Worm (Caenorhabditis elegans) whole organism, young adult: ENCODE data around the gene sre-2.

Source experiments
- C06A6.2 ChIP-seq: fragments of 200-800 bp; sonication (Bioruptor generic); conservative IDR thresholded peaks from 2 replicates; pipeline ENCODE4 v1.3.6; 2022; ENCODE audit warnings: missing genetic modification characterization, missing compliant biosample characterization
- F10E7.11 ChIP-seq: sonication (generic microtip); optimal IDR thresholded peaks from 2 replicates; lab custom pipeline; 2017; ENCODE audit warnings: mild to moderate bottlenecking, missing genetic modification characterization, moderate library complexity, missing compliant biosample characterization
- F22D6.2 ChIP-seq: sonication (generic microtip); optimal IDR thresholded peaks from 2 replicates; lab custom pipeline; 2016; ENCODE audit warnings: mild to moderate bottlenecking, missing genetic modification characterization, missing compliant biosample characterization
- F37B4.10 ChIP-seq: fragments of 200-800 bp; sonication (Bioruptor generic); IDR thresholded peaks from 2 replicates; pipeline ENCODE4 v1.3.6; 2022; ENCODE audit warnings: missing genetic modification characterization, missing compliant biosample characterization
- F39B2.1 ChIP-seq: fragments of 200-800 bp; sonication (Bioruptor generic); IDR thresholded peaks from 2 replicates; pipeline ENCODE4 v1.3.6; 2022; ENCODE audit warnings: missing genetic modification reagents, missing genetic modification characterization, missing compliant biosample characterization
- F52B5.7 ChIP-seq: sonication (generic microtip); optimal IDR thresholded peaks from 2 replicates; lab custom pipeline; 2016; ENCODE audit warnings: mild to moderate bottlenecking, missing genetic modification characterization, missing compliant biosample characterization
- F57C9.4 ChIP-seq: sonication (generic microtip); optimal IDR thresholded peaks from 2 replicates; lab custom pipeline; 2017; ENCODE audit warnings: mild to moderate bottlenecking, missing genetic modification characterization, missing compliant biosample characterization
- K11D2.4 ChIP-seq: fragments of 200-800 bp; sonication (Bioruptor generic); IDR thresholded peaks from 2 replicates; pipeline ENCODE4 v1.3.6; 2022; ENCODE audit warnings: missing genetic modification reagents, missing genetic modification characterization, missing compliant biosample characterization
- Y79H2A.3 ChIP-seq: fragments of 200-800 bp; sonication (Bioruptor generic); conservative IDR thresholded peaks from 2 replicates; pipeline ENCODE4 v1.3.6; 2022; ENCODE audit warnings: missing genetic modification reagents, missing genetic modification characterization, missing compliant biosample characterization
- Y95B8A.8 ChIP-seq: fragments of 200-800 bp; sonication (Bioruptor generic); IDR thresholded peaks from 2 replicates; pipeline ENCODE4 v1.3.6; 2022; ENCODE audit warnings: missing genetic modification reagents, missing genetic modification characterization, missing compliant biosample characterization
- aptf-3 ChIP-seq: fragments of 200-800 bp; sonication (Bioruptor generic); IDR thresholded peaks from 2 replicates; pipeline ENCODE4 v1.3.6; 2022; ENCODE audit warnings: missing genetic modification characterization, missing compliant biosample characterization
- attf-5 ChIP-seq: fragments of 200-800 bp; sonication (Bioruptor generic); optimal IDR thresholded peaks from 2 replicates; lab custom pipeline; 2018; ENCODE audit warnings: mild to moderate bottlenecking, missing genetic modification characterization, missing compliant biosample characterization
- bed-2 ChIP-seq: fragments of 200-800 bp; sonication (Bioruptor generic); IDR thresholded peaks from 2 replicates; pipeline ENCODE4 v1.3.6; 2022; ENCODE audit warnings: missing genetic modification reagents, missing genetic modification characterization, missing compliant biosample characterization
- cebp-1 ChIP-seq, 2 experiments: fragments of 200-800 bp in 1 of 2; sonication (Bioruptor generic) in 1 of 2; sonication (generic microtip) in 1 of 2; IDR thresholded peaks in 1 of 2; optimal IDR thresholded peaks in 1 of 2; 2 replicates each; pipeline versions ENCODE4 v1.3.6 to Lab custom; 2017 to 2022; ENCODE audit warnings: missing compliant biosample characterization in 2 of 2, missing genetic modification characterization in 2 of 2, mild to moderate bottlenecking in 1 of 2, missing genetic modification reagents in 1 of 2, moderate library complexity in 1 of 2
- ceh-100 ChIP-seq: fragments of 200-800 bp; sonication (Bioruptor generic); IDR thresholded peaks from 2 replicates; pipeline ENCODE4 v1.3.6; 2022; ENCODE audit warnings: missing genetic modification reagents, missing genetic modification characterization, missing compliant biosample characterization
- ceh-27 ChIP-seq: fragments of 200-800 bp; sonication (Bioruptor generic); optimal IDR thresholded peaks from 2 replicates; lab custom pipeline; 2018; ENCODE audit warnings: mild to moderate bottlenecking, missing genetic modification characterization, moderate library complexity, missing compliant biosample characterization
- chd-7 ChIP-seq: sonication (generic microtip); optimal IDR thresholded peaks from 2 replicates; lab custom pipeline; 2016; ENCODE audit warnings: mild to moderate bottlenecking, missing genetic modification characterization, moderate library complexity, missing compliant biosample characterization
- dpff-1 ChIP-seq: sonication (generic microtip); optimal IDR thresholded peaks from 2 replicates; lab custom pipeline; 2017; ENCODE audit warnings: mild to moderate bottlenecking, missing genetic modification characterization, missing compliant biosample characterization
- egl-18 ChIP-seq: fragments of 200-800 bp; sonication (Bioruptor generic); IDR thresholded peaks from 2 replicates; pipeline ENCODE4 v1.3.6; 2022; ENCODE audit warnings: missing genetic modification reagents, missing genetic modification characterization, missing compliant biosample characterization
- egl-44 ChIP-seq: fragments of 200-800 bp; sonication (Bioruptor generic); IDR thresholded peaks from 2 replicates; pipeline ENCODE4 v1.3.6; 2022; ENCODE audit warnings: missing genetic modification reagents, missing genetic modification characterization, missing compliant biosample characterization
- hlh-12 ChIP-seq: sonication (generic microtip); optimal IDR thresholded peaks from 2 replicates; lab custom pipeline; 2016; ENCODE audit warnings: missing genetic modification characterization, missing compliant biosample characterization
- hlh-26 ChIP-seq: fragments of 200-800 bp; sonication (Bioruptor generic); conservative IDR thresholded peaks from 2 replicates; pipeline ENCODE4 v1.3.6; 2022; ENCODE audit warnings: missing genetic modification reagents, missing genetic modification characterization, missing compliant biosample characterization
- hmg-1.2 ChIP-seq: fragments of 200-800 bp; sonication (Bioruptor generic); IDR thresholded peaks from 2 replicates; pipeline ENCODE4 v1.3.6; 2022; ENCODE audit warnings: missing genetic modification reagents, missing genetic modification characterization, missing compliant biosample characterization
- let-607 ChIP-seq, 2 experiments: fragments of 200-800 bp in 1 of 2; sonication (Bioruptor generic) in 1 of 2; sonication (generic microtip) in 1 of 2; optimal IDR thresholded peaks; 2 replicates each; lab custom pipeline; 2016 to 2018; ENCODE audit warnings: mild to moderate bottlenecking in 2 of 2, missing compliant biosample characterization in 2 of 2, missing genetic modification characterization in 2 of 2, moderate library complexity in 2 of 2, missing genotype in 1 of 2
- lin-26 ChIP-seq: fragments of 200-800 bp; sonication (Bioruptor generic); IDR thresholded peaks from 2 replicates; pipeline ENCODE4 v1.3.6; 2022; ENCODE audit warnings: missing genetic modification reagents, missing genetic modification characterization, missing compliant biosample characterization
- lin-35 ChIP-seq, 3 experiments: fragments of 150-350 bp in 2 of 3; sonication (generic microtip) in 1 of 3; optimal IDR thresholded peaks; 2 replicates each; lab custom pipeline; 2014 to 2018; ENCODE audit warnings: missing biosample characterization in 3 of 3, missing genetic modification characterization in 3 of 3, missing genetic modification reagents in 3 of 3
- lin-54 ChIP-seq: fragments of 200-800 bp; sonication (Bioruptor generic); optimal IDR thresholded peaks from 2 replicates; lab custom pipeline; 2018; ENCODE audit warnings: mild to moderate bottlenecking, missing genetic modification characterization, missing compliant biosample characterization
- lsl-1 ChIP-seq: fragments of 200-800 bp; sonication (Bioruptor generic); optimal IDR thresholded peaks from 2 replicates; lab custom pipeline; 2018; ENCODE audit warnings: mild to moderate bottlenecking, missing genetic modification characterization, moderate library complexity, missing compliant biosample characterization
- madf-3 ChIP-seq: fragments of 200-800 bp; sonication (Bioruptor generic); IDR thresholded peaks from 2 replicates; pipeline ENCODE4 v1.3.6; 2022; ENCODE audit warnings: missing genetic modification reagents, missing genetic modification characterization, missing compliant biosample characterization
- madf-8 ChIP-seq: fragments of 200-800 bp; sonication (Bioruptor generic); conservative IDR thresholded peaks from 2 replicates; pipeline ENCODE4 v1.3.6; 2022; ENCODE audit warnings: missing genetic modification reagents, missing genetic modification characterization, missing compliant biosample characterization
- mel-28 ChIP-seq: sonication (generic microtip); optimal IDR thresholded peaks from 2 replicates; lab custom pipeline; 2016; ENCODE audit warnings: borderline replicate concordance, mild to moderate bottlenecking, missing genetic modification characterization, missing compliant biosample characterization
- mes-4 ChIP-seq: sonication (generic microtip); optimal IDR thresholded peaks from 2 replicates; lab custom pipeline; 2016; ENCODE audit warnings: missing genotype, missing genetic modification characterization, missing compliant biosample characterization
- mxl-1 ChIP-seq: sonication (generic microtip); optimal IDR thresholded peaks from 2 replicates; lab custom pipeline; 2016; ENCODE audit warnings: missing genetic modification characterization, missing compliant biosample characterization
- nfya-1 ChIP-seq: sonication (generic microtip); optimal IDR thresholded peaks from 2 replicates; lab custom pipeline; 2017; ENCODE audit warnings: antibody characterized with exemption, missing compliant biosample characterization, missing genetic modification characterization, borderline replicate concordance; ENCODE audit not compliant: insufficient read depth
- nhr-120 ChIP-seq: fragments of 200-800 bp; sonication (Bioruptor generic); IDR thresholded peaks from 2 replicates; pipeline ENCODE4 v1.3.6; 2022; ENCODE audit warnings: missing genetic modification characterization, missing compliant biosample characterization
- nhr-179 ChIP-seq: sonication (generic microtip); optimal IDR thresholded peaks from 2 replicates; lab custom pipeline; 2016; ENCODE audit warnings: mild to moderate bottlenecking, missing genetic modification characterization, missing compliant biosample characterization
- nhr-27 ChIP-seq: fragments of 200-800 bp; sonication (Bioruptor generic); optimal IDR thresholded peaks from 2 replicates; lab custom pipeline; 2018; ENCODE audit warnings: mild to moderate bottlenecking, missing genetic modification characterization, moderate library complexity, missing compliant biosample characterization
- nhr-80 ChIP-seq: sonication (generic microtip); optimal IDR thresholded peaks from 2 replicates; lab custom pipeline; 2016; ENCODE audit warnings: missing genetic modification characterization, missing compliant biosample characterization
- rpc-1 ChIP-seq, 2 experiments: fragments of 150-350 bp in 1 of 2; sonication (generic microtip) in 1 of 2; optimal IDR thresholded peaks; 2 replicates each; lab custom pipeline; 2014 to 2018; ENCODE audit warnings: missing biosample characterization in 1 of 2, missing genetic modification characterization in 1 of 2, missing genetic modification reagents in 1 of 2, missing genotype in 1 of 2
- sdz-38 ChIP-seq: sonication (generic microtip); optimal IDR thresholded peaks from 2 replicates; lab custom pipeline; 2016; ENCODE audit warnings: missing genotype, missing genetic modification characterization, missing compliant biosample characterization
- sea-2 ChIP-seq: fragments of 200-800 bp; sonication (Bioruptor generic); IDR thresholded peaks from 2 replicates; pipeline ENCODE4 v1.3.6; 2022; ENCODE audit warnings: missing genetic modification characterization, missing compliant biosample characterization
- snpc-1.1 ChIP-seq: sonication (generic microtip); optimal IDR thresholded peaks from 2 replicates; lab custom pipeline; 2017; ENCODE audit warnings: missing genetic modification characterization, mild to moderate bottlenecking, missing compliant biosample characterization, antibody characterized with exemption, moderate library complexity, missing genotype, missing genetic modification reagents; ENCODE audit not compliant: insufficient read depth
- snpc-4 ChIP-seq, 5 experiments: fragments of 150-350 bp in 1 of 5; sonication (generic microtip) in 4 of 5; optimal IDR thresholded peaks; 2 replicates each; lab custom pipeline; 2014 to 2018; ENCODE audit warnings: missing genetic modification characterization in 5 of 5, missing biosample characterization in 3 of 5, antibody characterized with exemption in 2 of 5, mild to moderate bottlenecking in 2 of 5, missing compliant biosample characterization in 2 of 5, missing genotype in 2 of 5, moderate library complexity in 2 of 5, missing genetic modification reagents in 1 of 5
- unc-130 ChIP-seq: sonication (generic microtip); optimal IDR thresholded peaks from 2 replicates; lab custom pipeline; 2016; ENCODE audit warnings: missing genetic modification reagents, missing genetic modification characterization, missing compliant biosample characterization
- zim-3 ChIP-seq: sonication (generic microtip); optimal IDR thresholded peaks from 2 replicates; lab custom pipeline; 2017; ENCODE audit warnings: mild to moderate bottlenecking, missing genetic modification characterization, moderate library complexity, missing compliant biosample characterization
- ztf-3 ChIP-seq: fragments of 200-800 bp; sonication (Bioruptor generic); optimal IDR thresholded peaks from 2 replicates; lab custom pipeline; 2018; ENCODE audit warnings: mild to moderate bottlenecking, missing genetic modification characterization, missing compliant biosample characterization
- ztf-6 ChIP-seq: fragments of 200-800 bp; sonication (Bioruptor generic); IDR thresholded peaks from 2 replicates; pipeline ENCODE4 v1.3.6; 2022; ENCODE audit warnings: missing genetic modification reagents, missing genetic modification characterization, missing compliant biosample characterization

sre-2 gene

ce11 chrII:8124867-8125266 lies 22.9 kb upstream of the sre-2 start, which contains the start of gene ire-1 (continued):
- TF ChIP-seq egl-44 (GFP tag; lab: Robert Waterston, UW) (no peak), unc-130 (GFP tag; lab: Kevin White, UChicago) (no peak), cebp-1 (GFP tag; IDR thresholded peaks at IDR 0.05; lab: Robert Waterston, UW) (peak; percentile 82), cebp-1 (tag; optimal IDR thresholded peaks at IDR 0.05; lab: Kevin White, UChicago) (peak; percentile 92), nhr-27 (tag; lab: Kevin White, UChicago) (no peak), nhr-179 (tag; lab: Kevin White, UChicago) (no peak), snpc-4 (GFP tag; optimal IDR thresholded peaks at IDR 0.05; lab: Kevin White, UChicago) (no peak), snpc-4 (tag; optimal IDR thresholded peaks at IDR 0.05; lab: Kevin White, UChicago) (peak in 1 of 4 experiments; percentile 55), ceh-27 (GFP tag; lab: Kevin White, UChicago) (no peak), mxl-1 (tag; lab: Kevin White, UChicago) (no peak), dpff-1 (tag; lab: Kevin White, UChicago) (no peak), lsl-1 (GFP tag; lab: Kevin White, UChicago) (peak; percentile 89), lin-26 (GFP tag; lab: Robert Waterston, UW) (no peak), nfya-1 (no peak), zim-3 (tag; lab: Kevin White, UChicago) (no peak), rpc-1 (optimal IDR thresholded peaks at IDR 0.05; lab: Kevin White, UChicago) (no peak), rpc-1 (tag; optimal IDR thresholded peaks at IDR 0.05; lab: Kevin White, UChicago) (no peak), hlh-26 (GFP tag; lab: Robert Waterston, UW) (no peak), chd-7 (tag; lab: Kevin White, UChicago) (no peak), Y95B8A.8 (GFP tag; lab: Robert Waterston, UW) (peak; percentile 47; the same call in 1 of the 2 replicates), nhr-80 (tag; lab: Kevin White, UChicago) (peak; percentile 61), madf-8 (no peak), Y79H2A.3 (GFP tag; lab: Robert Waterston, UW) (no peak), hmg-1.2 (GFP tag; lab: Robert Waterston, UW) (peak; percentile 25; the same call in 1 of the 2 replicates), egl-18 (GFP tag; lab: Robert Waterston, UW) (no peak), ztf-6 (GFP tag; lab: Robert Waterston, UW) (no peak), hlh-12 (tag; lab: Kevin White, UChicago) (no peak), lin-35 (GFP tag; optimal IDR thresholded peaks at IDR 0.05; lab: Kevin White, UChicago) (no peak), F22D6.2 (tag; lab: Kevin White, UChicago) (no peak), madf-3 (no peak), mel-28 (no peak), F57C9.4 (tag; lab: Kevin White, UChicago) (no peak), F10E7.11 (tag; lab: Kevin White, UChicago) (no peak), attf-5 (GFP tag; lab: Kevin White, UChicago) (peak; percentile 74), aptf-3 (GFP tag; lab: Robert Waterston, UW) (no peak), C06A6.2 (GFP tag; lab: Robert Waterston, UW) (no peak), lin-54 (GFP tag; lab: Kevin White, UChicago) (no peak), ceh-100 (GFP tag; lab: Robert Waterston, UW) (peak; percentile 41; the same call in 1 of the 2 replicates), sea-2 (GFP tag; lab: Robert Waterston, UW) (no peak), nhr-120 (GFP tag; lab: Robert Waterston, UW) (no peak), sdz-38 (tag; lab: Kevin White, UChicago) (no peak), snpc-1.1 (tag; lab: Kevin White, UChicago) (no peak), let-607 (tag; optimal IDR thresholded peaks at IDR 0.05; lab: Kevin White, UChicago) (peak; percentile 30 to 73), F52B5.7 (tag; lab: Kevin White, UChicago) (no peak), bed-2 (GFP tag; lab: Robert Waterston, UW) (no peak), F39B2.1 (GFP tag; lab: Robert Waterston, UW) (no peak), K11D2.4 (GFP tag; lab: Robert Waterston, UW) (no peak), ztf-3 (no peak), F37B4.10 (GFP tag; lab: Robert Waterston, UW) (no peak), mes-4 (no peak)
